Worm (Caenorhabditis elegans) whole organism, midembryonic: ENCODE measurements around the gene ceh-34.

Source experiments
- T22C8.4 ChIP-seq: fragments of 200-800 bp; sonication (Bioruptor generic); IDR thresholded peaks from 2 replicates; pipeline ENCODE4 v1.3.6; 2022; ENCODE audit warnings: missing genetic modification characterization, missing compliant biosample characterization
- cog-1 ChIP-seq: sonication (generic microtip); optimal IDR thresholded peaks from 2 replicates; lab custom pipeline; 2016; ENCODE audit warnings: missing genetic modification characterization, missing compliant biosample characterization
- flt-1 ChIP-seq: fragments of 200-800 bp; sonication (Bioruptor generic); IDR thresholded peaks from 2 replicates; pipeline ENCODE4 v1.3.6; 2022; ENCODE audit warnings: missing genetic modification characterization, missing compliant biosample characterization
- klf-2 ChIP-seq: fragments of 200-800 bp; sonication (Bioruptor generic); conservative IDR thresholded peaks from 2 replicates; pipeline ENCODE4 v1.3.6; 2022; ENCODE audit warnings: missing genetic modification reagents, missing genetic modification characterization, missing compliant biosample characterization
- med-1 ChIP-seq: sonication (generic microtip); optimal IDR thresholded peaks from 2 replicates; lab custom pipeline; 2017; ENCODE audit warnings: missing genetic modification characterization, mild to moderate bottlenecking, missing compliant biosample characterization, antibody characterized with exemption, missing genetic modification reagents; ENCODE audit not compliant: insufficient read depth
- ref-1 ChIP-seq: fragments of 200-800 bp; sonication (Bioruptor generic); conservative IDR thresholded peaks from 2 replicates; pipeline ENCODE4 v1.3.6; 2022; ENCODE audit warnings: missing genetic modification reagents, missing genetic modification characterization, missing compliant biosample characterization
- tab-1 ChIP-seq: fragments of 200-800 bp; sonication (Bioruptor generic); IDR thresholded peaks from 2 replicates; pipeline ENCODE4 v1.3.6; 2022; ENCODE audit warnings: missing genetic modification characterization, missing compliant biosample characterization
- ztf-23 ChIP-seq: fragments of 200-800 bp; sonication (Bioruptor generic); IDR thresholded peaks from 2 replicates; pipeline ENCODE4 v1.3.6; 2022; ENCODE audit warnings: missing genetic modification reagents, missing genetic modification characterization, missing compliant biosample characterization
- ztf-29 ChIP-seq: fragments of 200-800 bp; sonication (Bioruptor generic); IDR thresholded peaks from 2 replicates; pipeline ENCODE4 v1.3.6; 2022; ENCODE audit warnings: missing genetic modification reagents, missing genetic modification characterization, missing compliant biosample characterization

Gene ceh-34

DNA sequence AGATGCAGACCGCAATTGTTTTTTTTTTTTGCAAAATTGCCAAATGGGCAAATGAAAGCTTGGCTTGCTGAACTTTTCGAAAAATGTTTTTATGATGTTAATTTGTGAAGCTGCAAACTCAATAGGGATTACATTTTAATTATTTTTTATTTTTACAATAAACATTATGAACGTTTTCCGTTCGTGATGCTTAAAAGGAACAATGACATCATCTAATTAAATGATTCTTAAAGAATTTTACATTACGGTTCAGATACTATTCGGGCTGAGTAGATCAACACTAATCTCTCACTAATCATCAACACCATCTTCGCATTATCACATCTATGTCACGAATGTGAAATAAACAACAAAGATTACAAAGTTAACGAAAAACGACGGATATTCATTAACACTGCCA is 6.9 kb downstream of the ceh-34 start, which contains the start of gene C10G8.3:
TSS of gene C10G8.3 (plus strand) at position 301 of the 400 bp plus-strand sequence.
- TF ChIP-seq ztf-29 (GFP tag; lab: Robert Waterston, UW) (no peak), ref-1 (GFP tag; lab: Robert Waterston, UW) (no peak), cog-1 (tag; lab: Kevin White, UChicago) (no peak)

- TF ChIP-seq klf-2 (GFP tag; lab: Robert Waterston, UW) = no peak
- no peak for TF ChIP-seq tab-1 (GFP tag; lab: Robert Waterston, UW)
- TF ChIP-seq ztf-23 (GFP tag; lab: Robert Waterston, UW) = no peak
- no peak for TF ChIP-seq flt-1 (GFP tag; lab: Robert Waterston, UW)
- no peak for TF ChIP-seq ref-1 (GFP tag; lab: Robert Waterston, UW)
- TF ChIP-seq ztf-29 (GFP tag; lab: Robert Waterston, UW) = no peak
- TF ChIP-seq T22C8.4 (GFP tag; lab: Robert Waterston, UW) = no peak
- TF ChIP-seq cog-1 (tag; lab: Kevin White, UChicago) = no peak
These were observed 7.7 kb downstream of the ceh-34 start, which contains the start of gene C10G8.4 for ce11 chrV:5311635-5312034. Gene C10G8.4 (plus strand): TSS chrV:5311935.

DNA sequence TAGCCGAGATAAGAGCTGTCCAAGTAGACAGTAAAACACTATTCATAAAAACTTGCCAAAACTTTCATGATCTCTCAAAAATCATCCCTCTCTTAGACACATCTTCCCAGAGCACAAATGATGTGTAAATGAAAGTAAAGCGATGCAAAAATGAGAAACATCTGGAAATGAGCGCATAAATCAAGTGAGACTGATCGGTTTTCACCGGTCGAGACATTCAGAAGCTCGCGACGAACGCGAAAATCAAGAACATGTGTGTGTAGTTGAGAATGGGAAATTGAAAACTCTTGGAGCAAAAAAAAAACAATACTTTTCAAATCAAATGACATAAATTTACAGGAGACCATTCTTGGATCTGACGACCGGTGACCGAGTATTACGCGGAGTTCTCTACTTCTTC is 15.0 kb downstream of the ceh-34 start:
- TF ChIP-seq cog-1 (tag; lab: Kevin White, UChicago) = no peak
- no peak for TF ChIP-seq tab-1 (GFP tag; lab: Robert Waterston, UW)
- no peak for TF ChIP-seq ztf-23 (GFP tag; lab: Robert Waterston, UW)
- TF ChIP-seq ref-1 (GFP tag; lab: Robert Waterston, UW) = no peak
- TF ChIP-seq flt-1 (GFP tag; lab: Robert Waterston, UW) = no peak
- no peak for TF ChIP-seq ztf-29 (GFP tag; lab: Robert Waterston, UW)
- TF ChIP-seq klf-2 (GFP tag; lab: Robert Waterston, UW) = no peak

ce11 chrV:5303389-5303788 is 16.0 kb downstream of the ceh-34 start, which contains the start of gene ncx-2:
Gene ncx-2 (plus strand): TSS chrV:5303689.
- TF ChIP-seq cog-1 (tag; lab: Kevin White, UChicago) (no peak), klf-2 (GFP tag; lab: Robert Waterston, UW) (no peak), ztf-29 (GFP tag; lab: Robert Waterston, UW) (no peak), flt-1 (GFP tag; lab: Robert Waterston, UW) (no peak), ref-1 (GFP tag; lab: Robert Waterston, UW) (no peak), med-1 (GFP tag; lab: Kevin White, UChicago) (no peak), T22C8.4 (GFP tag; lab: Robert Waterston, UW) (no peak), tab-1 (GFP tag; lab: Robert Waterston, UW) (no peak), ztf-23 (GFP tag; lab: Robert Waterston, UW) (no peak)

ce11 chrV:5301226-5301625 is 18.2 kb downstream of the ceh-34 start:
- no peak for TF ChIP-seq ref-1 (GFP tag; lab: Robert Waterston, UW)
- TF ChIP-seq cog-1 (tag; lab: Kevin White, UChicago) = no peak

- no peak for TF ChIP-seq ref-1 (GFP tag; lab: Robert Waterston, UW)
- no peak for TF ChIP-seq flt-1 (GFP tag; lab: Robert Waterston, UW)
- no peak for TF ChIP-seq cog-1 (tag; lab: Kevin White, UChicago)
- TF ChIP-seq tab-1 (GFP tag; lab: Robert Waterston, UW) = no peak
- TF ChIP-seq T22C8.4 (GFP tag; lab: Robert Waterston, UW) = no peak
- TF ChIP-seq ztf-29 (GFP tag; lab: Robert Waterston, UW) = no peak
- no peak for TF ChIP-seq klf-2 (GFP tag; lab: Robert Waterston, UW)
- TF ChIP-seq med-1 (GFP tag; lab: Kevin White, UChicago) = no peak
- no peak for TF ChIP-seq ztf-23 (GFP tag; lab: Robert Waterston, UW)
These were observed 21.6 kb downstream of the ceh-34 start for ce11 chrV:5297740-5298139.

- TF ChIP-seq ref-1 (GFP tag; lab: Robert Waterston, UW) (no peak), klf-2 (GFP tag; lab: Robert Waterston, UW) (no peak), T22C8.4 (GFP tag; lab: Robert Waterston, UW) (no peak), med-1 (GFP tag; lab: Kevin White, UChicago) (no peak), ztf-29 (GFP tag; lab: Robert Waterston, UW) (no peak), ztf-23 (GFP tag; lab: Robert Waterston, UW) (no peak), flt-1 (GFP tag; lab: Robert Waterston, UW) (no peak), tab-1 (GFP tag; lab: Robert Waterston, UW) (no peak), cog-1 (tag; lab: Kevin White, UChicago) (no peak)
These were observed 23.4 kb downstream of the ceh-34 start for ce11 chrV:5295940-5296339.

ce11 chrV:5288676-5289075 is 30.7 kb downstream of the ceh-34 start:
- TF ChIP-seq ref-1 (GFP tag; lab: Robert Waterston, UW) (no peak), flt-1 (GFP tag; lab: Robert Waterston, UW) (no peak), med-1 (GFP tag; lab: Kevin White, UChicago) (no peak)

DNA sequence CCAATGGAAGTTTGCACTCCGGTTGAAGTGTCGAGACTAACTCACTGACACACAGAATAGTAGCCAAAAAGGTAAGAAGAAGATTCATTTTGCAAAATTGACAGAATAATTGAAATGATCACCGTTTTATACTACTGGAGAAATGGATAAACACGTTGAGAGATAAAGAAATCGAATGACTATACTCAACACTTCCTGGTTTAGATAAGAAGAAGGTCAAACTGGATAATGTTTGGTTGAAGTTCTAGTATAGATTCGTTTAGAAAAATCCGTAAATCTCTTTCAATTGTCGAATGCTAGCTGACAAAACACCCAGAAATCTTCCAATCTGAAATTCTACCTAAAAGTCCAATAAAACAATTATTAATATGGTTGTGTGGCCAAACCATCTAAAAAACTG is 32.1 kb downstream of the ceh-34 start, which contains the start of gene Y49G5A.1:
TSS of gene Y49G5A.1 (minus strand) at position 101 of the 400 bp plus-strand sequence.
- no peak for TF ChIP-seq T22C8.4 (GFP tag; lab: Robert Waterston, UW)
- TF ChIP-seq ztf-23 (GFP tag; lab: Robert Waterston, UW) = no peak
- no peak for TF ChIP-seq med-1 (GFP tag; lab: Kevin White, UChicago)
- TF ChIP-seq cog-1 (tag; lab: Kevin White, UChicago) = no peak
- TF ChIP-seq flt-1 (GFP tag; lab: Robert Waterston, UW) = no peak
- no peak for TF ChIP-seq klf-2 (GFP tag; lab: Robert Waterston, UW)
- no peak for TF ChIP-seq tab-1 (GFP tag; lab: Robert Waterston, UW)
- TF ChIP-seq ref-1 (GFP tag; lab: Robert Waterston, UW) = no peak
- no peak for TF ChIP-seq ztf-29 (GFP tag; lab: Robert Waterston, UW)
